Worm (Caenorhabditis elegans) whole organism, midembryonic: ENCODE data around the gene E03H12.4.

Experiments
- T22C8.4 ChIP-seq: fragments of 200-800 bp; sonication (Bioruptor generic); IDR thresholded peaks from 2 replicates; pipeline ENCODE4 v1.3.6; 2022; ENCODE audit warnings: missing genetic modification characterization, missing compliant biosample characterization
- cog-1 ChIP-seq: sonication (generic microtip); optimal IDR thresholded peaks from 2 replicates; lab custom pipeline; 2016; ENCODE audit warnings: missing genetic modification characterization, missing compliant biosample characterization
- flt-1 ChIP-seq: fragments of 200-800 bp; sonication (Bioruptor generic); IDR thresholded peaks from 2 replicates; pipeline ENCODE4 v1.3.6; 2022; ENCODE audit warnings: missing genetic modification characterization, missing compliant biosample characterization
- klf-2 ChIP-seq: fragments of 200-800 bp; sonication (Bioruptor generic); conservative IDR thresholded peaks from 2 replicates; pipeline ENCODE4 v1.3.6; 2022; ENCODE audit warnings: missing genetic modification reagents, missing genetic modification characterization, missing compliant biosample characterization
- med-1 ChIP-seq: sonication (generic microtip); optimal IDR thresholded peaks from 2 replicates; lab custom pipeline; 2017; ENCODE audit warnings: missing genetic modification characterization, mild to moderate bottlenecking, missing compliant biosample characterization, antibody characterized with exemption, missing genetic modification reagents; ENCODE audit not compliant: insufficient read depth
- ref-1 ChIP-seq: fragments of 200-800 bp; sonication (Bioruptor generic); conservative IDR thresholded peaks from 2 replicates; pipeline ENCODE4 v1.3.6; 2022; ENCODE audit warnings: missing genetic modification reagents, missing genetic modification characterization, missing compliant biosample characterization
- tab-1 ChIP-seq: fragments of 200-800 bp; sonication (Bioruptor generic); IDR thresholded peaks from 2 replicates; pipeline ENCODE4 v1.3.6; 2022; ENCODE audit warnings: missing genetic modification characterization, missing compliant biosample characterization
- ztf-23 ChIP-seq: fragments of 200-800 bp; sonication (Bioruptor generic); IDR thresholded peaks from 2 replicates; pipeline ENCODE4 v1.3.6; 2022; ENCODE audit warnings: missing genetic modification reagents, missing genetic modification characterization, missing compliant biosample characterization
- ztf-29 ChIP-seq: fragments of 200-800 bp; sonication (Bioruptor generic); IDR thresholded peaks from 2 replicates; pipeline ENCODE4 v1.3.6; 2022; ENCODE audit warnings: missing genetic modification reagents, missing genetic modification characterization, missing compliant biosample characterization

The E03H12.4 gene

ce11 chrIV:5025646-5026045, 43.2 kb downstream of the E03H12.4 start, which contains the start of gene C09B9.85:
TSS of gene C09B9.85 (minus strand) at chrIV:5025746.
- TF ChIP-seq klf-2 (GFP tag; lab: Robert Waterston, UW): no peak
- no peak for TF ChIP-seq tab-1 (GFP tag; lab: Robert Waterston, UW)
- TF ChIP-seq cog-1: no peak
- no peak for TF ChIP-seq ztf-23
- TF ChIP-seq T22C8.4 (GFP tag; lab: Robert Waterston, UW): no peak
- TF ChIP-seq med-1 (GFP tag; lab: Kevin White, UChicago): no peak
- no peak for TF ChIP-seq flt-1 (GFP tag; lab: Robert Waterston, UW)
- TF ChIP-seq ref-1: no peak
- TF ChIP-seq ztf-29: no peak

- TF ChIP-seq ztf-29 (no peak), klf-2 (GFP tag; lab: Robert Waterston, UW) (no peak), T22C8.4 (GFP tag; lab: Robert Waterston, UW) (no peak), flt-1 (GFP tag; lab: Robert Waterston, UW) (no peak), ztf-23 (no peak)
These were observed 46.6 kb downstream of the E03H12.4 start, which contains the start of the genes best-6 and C09B9.2 for ce11 chrIV:5028978-5029377. TSS of gene best-6 (minus strand) at chrIV:5029078. TSS of gene C09B9.2 (plus strand) at chrIV:5029291.

- TF ChIP-seq tab-1 (GFP tag; lab: Robert Waterston, UW): no peak
- no peak for TF ChIP-seq ztf-29
These were observed 49.0 kb downstream of the E03H12.4 start for ce11 chrIV:5031346-5031745.

- TF ChIP-seq klf-2 (GFP tag; lab: Robert Waterston, UW): no peak
- no peak for TF ChIP-seq T22C8.4 (GFP tag; lab: Robert Waterston, UW)
- no peak for TF ChIP-seq med-1 (GFP tag; lab: Kevin White, UChicago)
- TF ChIP-seq ztf-29: no peak
These were observed 50.9 kb downstream of the E03H12.4 start, which contains the start of gene C09B9.4 for ce11 chrIV:5033276-5033675. TSS of gene C09B9.4 (minus strand) at chrIV:5033376.
